Fruit fly (Drosophila melanogaster) whole organism, prepupa: ENCODE data around the gene lectin-30A.

Source experiments
- CG10669 ChIP-seq: fragments of 200-800 bp; sonication (Bioruptor generic); optimal IDR thresholded peaks from 3 replicates; lab custom pipeline; 2018; ENCODE audit warnings: missing biosample characterization, mild to moderate bottlenecking, missing genetic modification characterization, moderate library complexity
- CG11294 ChIP-seq: fragments of 200-800 bp; sonication (Bioruptor generic); IDR thresholded peaks from 2 replicates; pipeline ENCODE4 v1.3.6; 2022; ENCODE audit warnings: missing biosample characterization, missing genetic modification characterization
- CG11762 ChIP-seq: fragments of 200-800 bp; sonication (Bioruptor generic); optimal IDR thresholded peaks from 3 replicates; lab custom pipeline; 2016; ENCODE audit warnings: missing biosample characterization, missing genetic modification characterization; ENCODE audit not compliant: insufficient read depth
- CG11902 ChIP-seq: fragments of 200-800 bp; sonication (Bioruptor generic); optimal IDR thresholded peaks from 3 replicates; lab custom pipeline; 2016; ENCODE audit warnings: missing biosample characterization, missing genetic modification characterization
- CG15336 ChIP-seq: fragments of 200-800 bp; sonication (Bioruptor generic); IDR thresholded peaks from 2 replicates; pipeline ENCODE4 v1.3.6; 2022; ENCODE audit warnings: missing biosample characterization, missing genetic modification characterization
- CG1621 ChIP-seq: fragments of 200-800 bp; sonication (Bioruptor generic); optimal IDR thresholded peaks from 3 replicates; lab custom pipeline; 2018; ENCODE audit warnings: missing biosample characterization, mild to moderate bottlenecking, missing genetic modification characterization
- CG16779 ChIP-seq: fragments of 200-800 bp; sonication (Bioruptor generic); optimal IDR thresholded peaks from 3 replicates; lab custom pipeline; 2017; ENCODE audit warnings: missing biosample characterization, mild to moderate bottlenecking, missing genetic modification characterization
- CG3032 ChIP-seq: fragments of 200-800 bp; optimal IDR thresholded peaks from 2 replicates; lab custom pipeline; 2019; ENCODE audit warnings: missing biosample characterization, mild to moderate bottlenecking, missing genetic modification characterization, moderate library complexity
- CG31627 ChIP-seq: fragments of 200-800 bp; sonication (Bioruptor generic); optimal IDR thresholded peaks from 3 replicates; lab custom pipeline; 2016; ENCODE audit warnings: missing biosample characterization, missing genetic modification characterization
- CG34406 ChIP-seq: fragments of 200-800 bp; sonication (Bioruptor generic); optimal IDR thresholded peaks from 3 replicates; lab custom pipeline; 2016; ENCODE audit warnings: missing biosample characterization, missing genetic modification characterization
- CG3919 ChIP-seq: fragments of 200-800 bp; sonication (Bioruptor generic); optimal IDR thresholded peaks from 3 replicates; lab custom pipeline; 2016; ENCODE audit warnings: missing biosample characterization, missing genetic modification characterization
- CG6163 ChIP-seq: fragments of 200-800 bp; sonication (Bioruptor generic); IDR thresholded peaks from 3 replicates; pipeline ENCODE4 v1.3.6; 2022; ENCODE audit warnings: missing biosample characterization, missing genetic modification characterization
- CG6276 ChIP-seq: fragments of 200-800 bp; sonication (Bioruptor generic); optimal IDR thresholded peaks from 2 replicates; lab custom pipeline; 2017; ENCODE audit warnings: missing biosample characterization, mild to moderate bottlenecking, missing genetic modification characterization
- CG6792 ChIP-seq: fragments of 200-800 bp; sonication (Bioruptor generic); optimal IDR thresholded peaks from 3 replicates; lab custom pipeline; 2016; ENCODE audit warnings: missing biosample characterization, missing genetic modification characterization
- CG6808 ChIP-seq: fragments of 200-800 bp; sonication (Bioruptor generic); optimal IDR thresholded peaks from 3 replicates; lab custom pipeline; 2017; ENCODE audit warnings: missing biosample characterization, missing genetic modification characterization, mild to moderate bottlenecking, moderate library complexity, missing genetic modification reagents
- CG7368 ChIP-seq: fragments of 200-800 bp; sonication (Bioruptor generic); optimal IDR thresholded peaks from 3 replicates; lab custom pipeline; 2016; ENCODE audit warnings: missing biosample characterization, missing genetic modification characterization
- CG8119 ChIP-seq: fragments of 200-800 bp; sonication (Bioruptor generic); IDR thresholded peaks from 3 replicates; pipeline ENCODE4 v1.3.6; 2022; ENCODE audit warnings: missing biosample characterization, missing genetic modification characterization
- CG8319 ChIP-seq: fragments of 200-800 bp; sonication (Bioruptor generic); optimal IDR thresholded peaks from 3 replicates; lab custom pipeline; 2016; ENCODE audit warnings: missing biosample characterization, missing genetic modification characterization
- CG8632 ChIP-seq: fragments of 200-800 bp; sonication (Bioruptor generic); optimal IDR thresholded peaks from 3 replicates; lab custom pipeline; 2016; ENCODE audit warnings: missing biosample characterization, missing genetic modification characterization
- Eip75B ChIP-seq: fragments of 200-800 bp; sonication (Bioruptor generic); optimal IDR thresholded peaks from 3 replicates; lab custom pipeline; 2016; ENCODE audit warnings: missing biosample characterization, missing genetic modification characterization
- Eip78C ChIP-seq: fragments of 200-800 bp; sonication (Bioruptor generic); peaks from one replicate; lab custom pipeline; 2016; ENCODE audit warnings: missing biosample characterization, missing genetic modification characterization
- Eip93F ChIP-seq: fragments of 200-800 bp; sonication (Bioruptor generic); optimal IDR thresholded peaks from 2 replicates; lab custom pipeline; 2016; ENCODE audit warnings: missing biosample characterization, mild to moderate bottlenecking, missing genetic modification characterization
- Ets96B ChIP-seq: fragments of 200-800 bp; optimal IDR thresholded peaks from 2 replicates; lab custom pipeline; 2019; ENCODE audit warnings: missing biosample characterization, mild to moderate bottlenecking, missing genetic modification characterization, moderate library complexity
- Hr38 ChIP-seq: sonication (Bioruptor generic); optimal IDR thresholded peaks from 2 replicates; lab custom pipeline; 2016; ENCODE audit warnings: missing biosample characterization, missing genetic modification characterization
- Hr39 ChIP-seq: fragments of 200-800 bp; sonication (Bioruptor generic); optimal IDR thresholded peaks from 2 replicates; lab custom pipeline; 2016; ENCODE audit warnings: missing biosample characterization, missing genetic modification characterization
- Hr4 ChIP-seq: fragments of 200-800 bp; sonication (Bioruptor generic); optimal IDR thresholded peaks from 3 replicates; lab custom pipeline; 2016; ENCODE audit warnings: missing biosample characterization, missing genetic modification characterization
- Lpt ChIP-seq: fragments of 200-800 bp; sonication (Bioruptor generic); optimal IDR thresholded peaks from 3 replicates; lab custom pipeline; 2016; ENCODE audit warnings: missing biosample characterization, missing genetic modification characterization
- Met ChIP-seq: fragments of 200-800 bp; sonication (Bioruptor generic); optimal IDR thresholded peaks from 3 replicates; lab custom pipeline; 2016; ENCODE audit warnings: missing biosample characterization, missing genetic modification characterization
- Sox102F ChIP-seq: fragments of 200-800 bp; sonication (Bioruptor generic); optimal IDR thresholded peaks from 2 replicates; lab custom pipeline; 2016; ENCODE audit warnings: missing biosample characterization, mild to moderate bottlenecking, missing genetic modification characterization
- Sox14 ChIP-seq: fragments of 200-800 bp; sonication (Bioruptor generic); optimal IDR thresholded peaks from 3 replicates; lab custom pipeline; 2016; ENCODE audit warnings: missing biosample characterization, missing genetic modification characterization
- Sox15 ChIP-seq: fragments of 200-800 bp; sonication (Bioruptor generic); optimal IDR thresholded peaks from 3 replicates; lab custom pipeline; 2016; ENCODE audit warnings: missing biosample characterization, missing genetic modification characterization
- achi ChIP-seq: fragments of 200-800 bp; sonication (Bioruptor generic); optimal IDR thresholded peaks from 3 replicates; lab custom pipeline; 2016; ENCODE audit warnings: missing biosample characterization, missing genetic modification characterization
- acj6 ChIP-seq: fragments of 200-800 bp; sonication (Bioruptor generic); optimal IDR thresholded peaks from 3 replicates; lab custom pipeline; 2016; ENCODE audit warnings: missing biosample characterization, missing genetic modification characterization
- cyc ChIP-seq: fragments of 200-800 bp; sonication (Bioruptor generic); optimal IDR thresholded peaks from 3 replicates; lab custom pipeline; 2016; ENCODE audit warnings: missing biosample characterization, missing genetic modification characterization
- dac ChIP-seq: fragments of 200-800 bp; sonication (Bioruptor generic); optimal IDR thresholded peaks from 2 replicates; lab custom pipeline; 2017; ENCODE audit warnings: missing biosample characterization, mild to moderate bottlenecking, missing genetic modification characterization
- dsx ChIP-seq: fragments of 200-800 bp; optimal IDR thresholded peaks from 3 replicates; lab custom pipeline; 2019; ENCODE audit warnings: missing biosample characterization, mild to moderate bottlenecking, missing genetic modification characterization, moderate library complexity; ENCODE audit not compliant: poor library complexity, severe bottlenecking
- eg ChIP-seq: fragments of 200-800 bp; sonication (Bioruptor generic); IDR thresholded peaks from 3 replicates; pipeline ENCODE4 v1.3.6; 2022; ENCODE audit warnings: missing biosample characterization, missing genetic modification characterization
- esn ChIP-seq: fragments of 200-800 bp; sonication (Bioruptor generic); optimal IDR thresholded peaks from 2 replicates; lab custom pipeline; 2016; ENCODE audit warnings: missing biosample characterization, mild to moderate bottlenecking, missing genetic modification characterization, moderate library complexity
- fd59A ChIP-seq: fragments of 200-800 bp; sonication (Bioruptor generic); optimal IDR thresholded peaks from 2 replicates; lab custom pipeline; 2017; ENCODE audit warnings: missing biosample characterization, mild to moderate bottlenecking, missing genetic modification characterization, missing genetic modification reagents
- fd85E ChIP-seq: fragments of 200-800 bp; sonication (Bioruptor generic); optimal IDR thresholded peaks from 3 replicates; lab custom pipeline; 2016; ENCODE audit warnings: missing biosample characterization, missing genetic modification characterization
- fkh ChIP-seq: fragments of 200-800 bp; sonication (Bioruptor generic); optimal IDR thresholded peaks from 3 replicates; lab custom pipeline; 2017; ENCODE audit warnings: missing biosample characterization, mild to moderate bottlenecking, missing genetic modification characterization, moderate library complexity
- lz ChIP-seq: fragments of 200-800 bp; sonication (Bioruptor generic); optimal IDR thresholded peaks from 3 replicates; lab custom pipeline; 2016; ENCODE audit warnings: missing biosample characterization, missing genetic modification characterization
- net ChIP-seq: fragments of 200-800 bp; sonication (Bioruptor generic); optimal IDR thresholded peaks from 3 replicates; lab custom pipeline; 2016; ENCODE audit warnings: missing biosample characterization, missing genetic modification characterization
- salr ChIP-seq, 2 experiments: fragments of 200-800 bp; sonication (Bioruptor generic); optimal IDR thresholded peaks; 3 replicates each; lab custom pipeline; 2016 to 2018; ENCODE audit warnings: missing biosample characterization in 2 of 2, missing genetic modification characterization in 2 of 2, mild to moderate bottlenecking in 1 of 2
- spab ChIP-seq: fragments of 200-800 bp; sonication (Bioruptor generic); optimal IDR thresholded peaks from 2 replicates; lab custom pipeline; 2017; ENCODE audit warnings: missing biosample characterization, mild to moderate bottlenecking, missing genetic modification characterization, missing genetic modification reagents
- ss ChIP-seq, 2 experiments: fragments of 200-800 bp; sonication (Bioruptor generic); optimal IDR thresholded peaks; 2 replicates in 1 of 2; 3 replicates in 1 of 2; lab custom pipeline; 2017 to 2018; ENCODE audit warnings: mild to moderate bottlenecking in 2 of 2, missing biosample characterization in 2 of 2, missing genetic modification characterization in 2 of 2, moderate library complexity in 1 of 2
- svp ChIP-seq: fragments of 200-800 bp; sonication (Bioruptor generic); peaks from one replicate; lab custom pipeline; 2016; ENCODE audit warnings: missing biosample characterization, missing genetic modification characterization
- topi ChIP-seq: fragments of 200-800 bp; sonication (Bioruptor generic); optimal IDR thresholded peaks from 3 replicates; lab custom pipeline; 2016; ENCODE audit warnings: missing biosample characterization, missing genetic modification characterization
- vri ChIP-seq: fragments of 200-800 bp; sonication (Bioruptor generic); optimal IDR thresholded peaks from 3 replicates; lab custom pipeline; 2016; ENCODE audit warnings: missing biosample characterization, mild to moderate bottlenecking, missing genetic modification characterization

lectin-30A gene

DNA sequence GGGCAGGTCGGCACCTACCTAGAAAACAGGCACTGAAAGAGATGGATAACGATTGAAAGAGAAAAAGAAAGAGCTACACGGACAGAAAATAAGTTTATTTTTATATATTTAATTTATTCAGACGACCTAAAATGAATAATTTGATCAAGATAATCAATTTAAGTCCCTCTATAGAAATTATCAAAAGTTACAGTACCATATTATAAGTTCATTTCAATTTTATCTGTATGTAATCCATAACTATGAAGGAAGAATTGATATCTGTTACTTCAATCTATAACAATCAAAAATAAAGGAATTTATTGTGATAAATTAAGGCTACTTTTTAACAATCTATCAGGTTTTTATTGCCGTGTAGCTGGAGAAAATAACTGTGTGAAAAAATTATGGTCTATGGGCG lies 48.3 kb downstream of the lectin-30A start (continued):
- TF ChIP-seq Met (GFP tag; lab: Kevin White, UChicago) (no peak), CG6163 (peak; percentile 76), CG3919 (GFP tag; lab: Kevin White, UChicago) (peak; percentile 59), fd85E (no peak), Sox14 (no peak), Eip93F (no peak), CG6792 (GFP tag; lab: Kevin White, UChicago) (peak; percentile 8)

DNA sequence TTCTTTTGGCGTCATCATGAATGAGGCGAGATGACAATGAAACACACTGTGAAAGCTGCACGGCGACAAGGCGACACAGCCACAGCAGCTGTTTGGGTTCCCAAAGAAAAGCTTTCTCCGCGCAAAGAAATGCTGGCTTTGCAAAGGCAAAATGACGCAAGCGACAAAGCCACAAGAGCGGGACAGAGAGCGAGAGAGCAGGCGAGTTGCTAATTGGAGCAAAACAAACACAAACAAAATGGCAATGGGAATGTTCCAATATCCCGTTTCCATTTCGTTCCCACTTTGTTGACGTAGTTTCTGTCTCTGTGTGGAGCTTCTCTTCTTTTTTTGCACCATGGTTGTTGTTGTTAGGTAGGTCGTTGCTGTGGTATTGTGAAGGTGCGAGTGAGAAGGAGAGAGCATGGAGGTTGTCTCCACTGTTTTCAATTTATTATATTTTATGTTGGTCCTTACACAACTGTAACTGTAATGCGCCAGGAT lies 49.5 kb downstream of the lectin-30A start:
- TF ChIP-seq ss (GFP tag; optimal IDR thresholded peaks at IDR 0.05; lab: Kevin White, UChicago) (peak; percentile 78 to 82), CG8319 (GFP tag; lab: Kevin White, UChicago) (no peak), dsx (GFP tag; lab: Kevin White, UChicago) (peak; percentile 81), eg (GFP tag; lab: Robert Waterston, UW) (peak; percentile 87), CG6276 (peak; percentile 78), CG3032 (peak; percentile 28), lz (no peak), esn (peak; percentile 43), CG31627 (no peak), Hr4 (GFP tag; lab: Kevin White, UChicago) (no peak), Eip78C (GFP tag; lab: Kevin White, UChicago) (peak; percentile 83), CG8119 (GFP tag; lab: Robert Waterston, UW) (peak; percentile 83), CG15336 (GFP tag; lab: Robert Waterston, UW) (peak; percentile 91), acj6 (GFP tag; lab: Kevin White, UChicago) (peak; percentile 14), Hr39 (GFP tag; lab: Kevin White, UChicago) (no peak), CG3919 (GFP tag; lab: Kevin White, UChicago) (peak; percentile 48), Hr38 (GFP tag; lab: Kevin White, UChicago) (no peak), Lpt (peak; percentile 71), CG8632 (GFP tag; lab: Kevin White, UChicago) (peak; percentile 17), vri (GFP tag; lab: Kevin White, UChicago) (peak; percentile 86), CG1621 (tag; lab: Kevin White, UChicago) (peak; percentile 59), Sox14 (peak; percentile 49), net (GFP tag; lab: Kevin White, UChicago) (peak; percentile 74), salr (GFP tag; optimal IDR thresholded peaks at IDR 0.05; lab: Kevin White, UChicago) (peak; percentile 13 to 33), cyc (GFP tag; lab: Kevin White, UChicago) (no peak), CG6808 (GFP tag; lab: Kevin White, UChicago) (peak; percentile 72), Sox15 (GFP tag; lab: Kevin White, UChicago) (no peak), topi (GFP tag; lab: Kevin White, UChicago) (peak; percentile 60), svp (GFP tag; lab: Kevin White, UChicago) (peak; percentile 76), spab (peak; percentile 59), CG11294 (peak; percentile 57; the same call in 1 of the 2 replicates), Eip93F (peak; percentile 99), achi (peak; percentile 6), CG10669 (GFP tag; lab: Kevin White, UChicago) (peak; percentile 18), dac (GFP tag; lab: Kevin White, UChicago) (no peak), fd59A (GFP tag; lab: Kevin White, UChicago) (peak; percentile 18), CG16779 (peak; percentile 81), CG11762 (peak; percentile 27), fd85E (peak; percentile 87), CG6163 (peak; percentile 93), CG7368 (GFP tag; lab: Kevin White, UChicago) (peak; percentile 27), Met (GFP tag; lab: Kevin White, UChicago) (peak; percentile 35), CG34406 (GFP tag; lab: Kevin White, UChicago) (peak; percentile 40), Sox102F (GFP tag; lab: Kevin White, UChicago) (peak; percentile 82), Ets96B (tag; lab: Kevin White, UChicago) (peak; percentile 64), CG11902 (GFP tag; lab: Kevin White, UChicago) (no peak), Eip75B (GFP tag; lab: Kevin White, UChicago) (peak; percentile 75), fkh (GFP tag; lab: Kevin White, UChicago) (peak; percentile 92)
